Fruit fly (Drosophila melanogaster): Measurements from ENCODE around the gene H2.0.

H2.0 gene

DNA sequence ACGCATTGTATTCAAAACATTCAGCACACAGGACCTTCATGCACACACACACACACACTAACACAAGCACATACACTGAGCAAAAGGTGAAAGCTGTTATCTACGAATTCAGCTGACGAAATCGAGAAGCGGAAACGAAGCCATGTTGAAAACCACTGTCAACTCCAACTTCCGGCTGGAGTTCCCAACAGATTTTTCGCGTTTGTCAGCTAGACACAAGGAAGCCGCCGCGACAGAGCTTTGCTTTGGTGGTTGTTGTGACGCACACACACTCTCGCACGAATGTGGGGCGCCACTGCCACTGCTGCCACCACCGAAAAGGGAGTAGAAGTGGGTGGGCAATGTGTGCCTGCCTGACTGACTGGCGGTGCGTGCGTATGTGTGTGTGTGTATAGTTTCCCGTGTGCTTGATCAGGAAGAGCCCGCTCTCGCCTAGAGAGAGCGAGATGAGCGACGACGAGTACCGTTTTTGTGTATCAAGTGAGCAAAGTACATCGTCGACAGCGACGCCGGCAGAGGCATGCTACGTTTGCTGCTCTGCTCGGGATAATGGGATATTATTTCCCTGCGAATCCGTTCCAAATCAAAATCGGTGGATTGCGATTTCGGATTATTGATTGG lies 21.5 kb downstream of the H2.0 start:
- TF ChIP-seq CG15710 (tag; optimal IDR thresholded peaks at IDR 0.05) (peak; percentile 39), Pif1A (GFP tag; optimal IDR thresholded peaks at IDR 0.05) (no peak), CG34367 (tag; optimal IDR thresholded peaks at IDR 0.05) (peak; percentile 15), gl (tag; optimal IDR thresholded peaks at IDR 0.05) (peak; percentile 34), CG4496 (GFP tag; IDR thresholded peaks at IDR 0.05) (peak; percentile 10; the same call in 2 of the 3 replicates), CG13204 (GFP tag; optimal IDR thresholded peaks at IDR 0.05) (peak; percentile 10), CG8159 (tag; optimal IDR thresholded peaks at IDR 0.05) (peak; percentile 6), Snoo (tag; optimal IDR thresholded peaks at IDR 0.05) (peak; percentile 31), Ets98B (GFP tag; IDR thresholded peaks at IDR 0.05) (no peak)

DNA sequence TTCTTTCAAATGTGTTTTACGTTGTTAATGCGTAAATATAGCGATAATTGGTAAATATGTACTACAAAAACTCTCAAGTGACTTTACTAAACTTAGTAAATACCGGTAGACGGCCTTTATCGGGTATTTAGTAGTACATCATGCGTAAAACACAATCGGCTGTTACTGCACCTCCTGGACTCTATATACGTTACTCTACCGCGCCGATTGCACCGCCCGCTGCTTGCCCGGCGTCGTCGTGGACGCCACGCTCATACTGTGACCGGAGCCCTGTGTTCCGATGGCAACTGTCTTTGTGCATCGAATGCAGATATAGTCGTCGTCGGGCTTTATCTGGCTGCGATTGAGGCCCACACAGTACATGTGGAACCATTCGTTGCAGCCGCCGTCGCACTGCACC lies 28.8 kb downstream of the H2.0 start:
- TF ChIP-seq CG8159 (tag; optimal IDR thresholded peaks at IDR 0.05) (no peak), CG34367 (tag; optimal IDR thresholded peaks at IDR 0.05) (no peak), rn (GFP tag; IDR thresholded peaks at IDR 0.05) (no peak), fd96Ca (GFP tag; IDR thresholded peaks at IDR 0.05) (0 out of 3 replicates have a peak, but pooled peaks have one; percentile 34), CG13204 (GFP tag; optimal IDR thresholded peaks at IDR 0.05) (peak; percentile 45), Snoo (tag; optimal IDR thresholded peaks at IDR 0.05) (no peak), CG8301 (tag; optimal IDR thresholded peaks at IDR 0.05) (no peak), CG17806 (tag; optimal IDR thresholded peaks at IDR 0.05) (no peak), CG14655 (GFP tag; optimal IDR thresholded peaks at IDR 0.05) (no peak)

DNA sequence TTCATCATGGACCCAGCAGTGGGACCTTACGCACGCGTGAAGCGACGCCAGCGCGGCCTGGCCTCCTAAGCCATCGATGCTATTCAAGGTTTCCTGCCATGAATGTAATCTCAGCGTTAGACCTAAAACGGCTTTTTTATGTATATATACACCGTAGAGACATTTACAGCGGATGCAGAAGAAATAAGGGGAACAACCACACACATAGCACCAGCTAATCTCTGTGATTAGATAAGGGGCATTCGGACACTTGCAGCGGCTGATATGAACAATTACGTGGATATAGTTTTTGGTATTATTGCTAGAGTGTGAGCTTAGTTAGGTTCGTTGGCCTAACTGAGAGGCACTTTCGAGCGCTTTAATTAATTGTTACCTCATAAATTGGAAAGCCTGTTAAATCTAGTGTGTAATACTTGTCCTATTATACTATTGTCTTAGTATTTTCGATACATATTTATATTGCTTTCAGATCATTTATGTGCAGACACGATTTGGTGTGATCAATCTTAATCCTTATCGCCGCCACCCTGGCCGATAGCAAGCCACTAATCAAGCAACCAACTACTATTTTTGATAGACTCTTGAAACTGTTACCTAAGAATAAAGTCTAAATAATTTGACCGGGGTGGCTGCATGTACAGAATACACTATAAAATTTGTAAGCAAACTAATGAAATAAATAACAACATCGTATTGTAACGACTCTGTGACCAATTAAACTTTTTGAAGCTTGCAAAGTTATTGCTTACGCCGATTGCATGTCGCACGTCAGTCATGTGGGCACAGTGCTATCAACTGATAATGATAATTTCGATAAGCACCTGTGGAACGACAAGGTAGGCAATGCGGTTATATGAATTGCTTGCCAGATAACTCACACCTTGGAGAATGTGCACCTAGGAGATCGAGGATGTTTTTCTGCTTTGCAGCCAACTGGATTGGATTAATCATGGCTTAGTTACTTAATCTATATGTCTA lies 30.8 kb downstream of the H2.0 start:
- TF ChIP-seq Ets98B (GFP tag; IDR thresholded peaks at IDR 0.05) (no peak), Pif1A (GFP tag; optimal IDR thresholded peaks at IDR 0.05) (no peak), CG12605 (GFP tag; IDR thresholded peaks at IDR 0.05) (no peak), CG9948 (tag; optimal IDR thresholded peaks at IDR 0.05) (no peak), CG8301 (tag; optimal IDR thresholded peaks at IDR 0.05) (no peak)

DNA sequence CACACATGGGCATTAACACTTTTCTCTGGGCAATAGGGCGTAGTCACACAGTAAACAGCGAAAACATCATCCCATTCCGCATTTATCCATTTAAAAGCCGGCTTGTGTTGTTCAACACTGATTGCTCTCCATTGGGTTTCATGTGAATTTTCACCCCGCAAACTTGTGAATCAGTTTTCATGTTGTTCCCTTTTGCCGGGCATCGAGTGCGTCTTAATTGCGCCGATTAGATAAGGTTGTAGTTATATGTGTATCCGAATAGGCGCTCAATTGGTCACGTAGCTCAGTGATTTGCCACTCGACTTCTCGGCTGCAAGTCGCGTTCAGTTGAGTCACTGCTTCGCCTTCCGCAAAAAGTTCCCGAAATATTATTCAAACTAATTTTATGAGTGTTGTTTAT lies 32.3 kb downstream of the H2.0 start:
- TF ChIP-seq CG10348 (GFP tag; IDR thresholded peaks at IDR 0.05): no peak
- no peak for TF ChIP-seq fd96Ca (GFP tag; IDR thresholded peaks at IDR 0.05)
- no peak for TF ChIP-seq CG9948 (tag; optimal IDR thresholded peaks at IDR 0.05)
- no peak for TF ChIP-seq CG13204 (GFP tag; optimal IDR thresholded peaks at IDR 0.05)
- no peak for TF ChIP-seq Ets98B (GFP tag; IDR thresholded peaks at IDR 0.05)
- TF ChIP-seq rn (GFP tag; IDR thresholded peaks at IDR 0.05): no peak
- TF ChIP-seq CG32121 (GFP tag; IDR thresholded peaks at IDR 0.05): no peak
- no peak for TF ChIP-seq gl (tag; optimal IDR thresholded peaks at IDR 0.05)
- TF ChIP-seq CG17806 (tag; optimal IDR thresholded peaks at IDR 0.05): no peak
- no peak for TF ChIP-seq Snoo (tag; optimal IDR thresholded peaks at IDR 0.05)
- no peak for TF ChIP-seq CG8301 (tag; optimal IDR thresholded peaks at IDR 0.05)
- TF ChIP-seq CG8159 (tag; optimal IDR thresholded peaks at IDR 0.05): no peak
- no peak for TF ChIP-seq CG14655 (GFP tag; optimal IDR thresholded peaks at IDR 0.05)
- no peak for TF ChIP-seq Pif1B (GFP tag; optimal IDR thresholded peaks at IDR 0.05)
- TF ChIP-seq D1 (tag; optimal IDR thresholded peaks at IDR 0.05): no peak
- no peak for TF ChIP-seq EcR (GFP tag; optimal IDR thresholded peaks at IDR 0.05)
- TF ChIP-seq CG34367 (tag; optimal IDR thresholded peaks at IDR 0.05): no peak

DNA sequence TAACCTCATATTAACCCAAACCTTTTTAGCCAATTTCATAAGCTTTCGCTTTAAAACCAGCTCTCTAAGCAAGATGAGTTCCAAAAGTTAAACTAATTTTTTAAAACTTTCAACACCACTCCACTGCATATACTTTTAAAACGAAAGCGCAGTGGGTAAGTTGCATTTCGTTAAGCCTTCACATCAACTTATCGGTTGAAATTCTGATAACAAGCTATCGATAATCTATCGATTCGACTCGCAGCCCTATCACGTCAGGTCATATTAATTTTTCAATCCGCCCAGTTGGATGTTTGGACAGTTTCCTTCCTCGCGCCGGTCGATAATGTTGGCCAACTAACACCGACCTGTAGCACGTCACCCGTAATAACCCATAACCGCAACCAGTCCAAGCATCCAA lies 33.1 kb downstream of the H2.0 start, which contains the start of gene ifc:
TSS of gene ifc (plus strand) at position 255 of the 400 bp plus-strand sequence.
- TF ChIP-seq CG9948 (tag; optimal IDR thresholded peaks at IDR 0.05) (peak; percentile 6), CG15710 (tag; optimal IDR thresholded peaks at IDR 0.05) (peak; percentile 11), CG10348 (GFP tag; IDR thresholded peaks at IDR 0.05) (no peak), CG8159 (tag; optimal IDR thresholded peaks at IDR 0.05) (peak; percentile 35), Snoo (tag; optimal IDR thresholded peaks at IDR 0.05) (peak; percentile 45), CG17806 (tag; optimal IDR thresholded peaks at IDR 0.05) (peak; percentile 22)

DNA sequence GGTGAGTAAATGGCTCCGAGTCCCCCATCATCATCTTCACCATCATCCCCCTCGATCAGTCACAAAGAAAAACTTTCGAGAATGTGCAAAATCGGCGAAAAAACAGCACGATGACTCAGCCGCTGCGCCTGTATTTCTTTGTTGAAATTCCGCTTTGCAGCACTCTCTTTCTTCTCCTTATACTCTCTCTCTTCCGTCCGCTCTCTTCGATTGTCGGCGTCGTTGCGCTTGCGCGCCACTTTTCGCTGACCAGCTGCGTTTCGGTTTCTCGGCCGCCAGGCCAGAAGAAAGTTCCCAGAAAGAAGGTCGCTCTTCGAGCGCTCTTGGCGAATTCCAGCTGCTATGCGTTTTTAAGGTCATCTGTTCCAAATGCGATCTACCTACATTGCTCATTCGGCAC lies 36.0 kb downstream of the H2.0 start:
- TF ChIP-seq CG8301 (tag; optimal IDR thresholded peaks at IDR 0.05): no peak
- TF ChIP-seq EcR (GFP tag; optimal IDR thresholded peaks at IDR 0.05): peak; percentile 71
